Fruit fly (Drosophila melanogaster): Measurements from ENCODE around the gene Drsl4.

The Drsl4 gene

dm6 chr3L:3283264-3283663, 32.2 kb upstream of the Drsl4 start:
- TF ChIP-seq CG11294 (GFP tag; IDR thresholded peaks at IDR 0.05) = no peak
- TF ChIP-seq Hr4 (GFP tag; optimal IDR thresholded peaks at IDR 0.05) = peak; percentile 71
- TF ChIP-seq CG32006 (GFP tag; optimal IDR thresholded peaks at IDR 0.05) = peak; percentile 75
- peak; percentile 4 for TF ChIP-seq pdm3 (GFP tag; optimal IDR thresholded peaks at IDR 0.05)
- TF ChIP-seq CG6276 (GFP tag; optimal IDR thresholded peaks at IDR 0.05) = no peak
- peak; percentile 73 for TF ChIP-seq CG15336 (GFP tag; IDR thresholded peaks at IDR 0.05)
- TF ChIP-seq Sox15 (GFP tag; optimal IDR thresholded peaks at IDR 0.05) = no peak
- no peak for TF ChIP-seq CG16779 (tag; optimal IDR thresholded peaks at IDR 0.05)
- TF ChIP-seq salr (GFP tag; optimal IDR thresholded peaks at IDR 0.05) = peak in 1 of 2 experiments; percentile 16
- TF ChIP-seq OdsH (GFP tag; optimal IDR thresholded peaks at IDR 0.05) = peak; percentile 23
- peak; percentile 69 for TF ChIP-seq CG8119 (GFP tag; IDR thresholded peaks at IDR 0.05)
- no peak for TF ChIP-seq net (GFP tag; optimal IDR thresholded peaks at IDR 0.05)
- TF ChIP-seq Eip78C (GFP tag) = peak; percentile 43
- no peak for TF ChIP-seq Hr38 (GFP tag; optimal IDR thresholded peaks at IDR 0.05)
- TF ChIP-seq CG4318 (GFP tag; optimal IDR thresholded peaks at IDR 0.05) = peak; percentile 40
- TF ChIP-seq eg (GFP tag; IDR thresholded peaks at IDR 0.05) = peak; percentile 41; the same call in 1 of the 3 replicates
- TF ChIP-seq ss (GFP tag; optimal IDR thresholded peaks at IDR 0.05) = no peak

DNA sequence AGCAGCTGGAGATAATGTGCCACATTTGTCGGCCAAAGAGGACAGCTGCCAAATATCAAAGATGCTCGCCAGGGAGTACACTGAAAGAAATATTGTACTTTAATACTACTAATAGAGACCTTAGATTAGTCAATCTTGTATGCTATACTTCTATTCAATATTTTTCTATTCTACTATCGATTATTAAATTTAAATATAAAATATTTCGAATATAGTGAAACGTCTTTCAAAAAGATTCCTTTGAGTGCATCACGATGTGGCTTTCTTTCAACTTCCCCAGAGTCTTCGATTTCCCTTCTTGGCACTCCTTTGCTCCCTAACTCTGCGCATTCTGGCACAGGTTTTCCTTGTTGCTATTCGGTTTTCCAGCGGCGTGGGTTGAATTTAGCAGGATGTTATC, 30.5 kb upstream of the Drsl4 start:
- TF ChIP-seq CG9139 (GFP tag; optimal IDR thresholded peaks at IDR 0.05) (no peak), Eip93F (GFP tag; optimal IDR thresholded peaks at IDR 0.05) (no peak), CG3032 (tag; optimal IDR thresholded peaks at IDR 0.05) (no peak), CG8119 (GFP tag; IDR thresholded peaks at IDR 0.05) (peak; percentile 52; the same call in 2 of the 3 replicates), svp (GFP tag) (peak; percentile 26), Ets96B (tag; optimal IDR thresholded peaks at IDR 0.05) (no peak), CG6276 (GFP tag; optimal IDR thresholded peaks at IDR 0.05) (peak; percentile 8), spab (GFP tag; optimal IDR thresholded peaks at IDR 0.05) (no peak), Sox102F (GFP tag; optimal IDR thresholded peaks at IDR 0.05) (no peak), vri (GFP tag; optimal IDR thresholded peaks at IDR 0.05) (no peak), CG8632 (GFP tag; optimal IDR thresholded peaks at IDR 0.05) (no peak), Smox (GFP tag; optimal IDR thresholded peaks at IDR 0.05) (no peak), acj6 (GFP tag; optimal IDR thresholded peaks at IDR 0.05) (no peak), CG6792 (GFP tag; optimal IDR thresholded peaks at IDR 0.05) (no peak), CG3919 (GFP tag; optimal IDR thresholded peaks at IDR 0.05) (peak; percentile 10), achi (GFP tag; optimal IDR thresholded peaks at IDR 0.05) (no peak), CG1621 (tag; optimal IDR thresholded peaks at IDR 0.05) (no peak), CG15336 (GFP tag; IDR thresholded peaks at IDR 0.05) (peak; percentile 41; the same call in 1 of the 2 replicates), Met (GFP tag; optimal IDR thresholded peaks at IDR 0.05) (no peak), Eip78C (GFP tag) (peak; percentile 69), eg (GFP tag; IDR thresholded peaks at IDR 0.05) (0 out of 3 replicates have a peak, but pooled peaks have one; percentile 26), CG32006 (GFP tag; optimal IDR thresholded peaks at IDR 0.05) (peak; percentile 52), CG6808 (GFP tag; optimal IDR thresholded peaks at IDR 0.05) (no peak), CG31627 (GFP tag; optimal IDR thresholded peaks at IDR 0.05) (no peak), CG16779 (tag; optimal IDR thresholded peaks at IDR 0.05) (no peak), CG7368 (GFP tag; optimal IDR thresholded peaks at IDR 0.05) (no peak), Sox15 (GFP tag; optimal IDR thresholded peaks at IDR 0.05) (no peak), Hr4 (GFP tag; optimal IDR thresholded peaks at IDR 0.05) (peak; percentile 22), Gug (GFP tag; IDR thresholded peaks at IDR 0.05) (no peak)

- TF ChIP-seq svp (GFP tag) = peak; percentile 5
- no peak for TF ChIP-seq pdm3 (GFP tag; optimal IDR thresholded peaks at IDR 0.05)
- TF ChIP-seq CG3919 (GFP tag; optimal IDR thresholded peaks at IDR 0.05) = peak; percentile 28
- peak; percentile 48 for TF ChIP-seq Eip78C (GFP tag)
- peak; percentile 24 for TF ChIP-seq cyc (GFP tag; optimal IDR thresholded peaks at IDR 0.05)
Measured at dm6 chr3L:3288414-3288813, 27.0 kb upstream of the Drsl4 start.

All from whole organism, prepupa.